Fruit fly (Drosophila melanogaster) whole organism, embryonic: ENCODE results near the gene fau.

ENCODE experiments used
- Antp ChIP-seq: fragments of 200-800 bp; sonication (Bioruptor generic); optimal IDR thresholded peaks from 3 replicates; lab custom pipeline; 2016; ENCODE audit warnings: missing biosample characterization, missing genetic modification characterization
- Atf-2 ChIP-seq: fragments of 200-800 bp; sonication (Bioruptor generic); optimal IDR thresholded peaks from 2 replicates; lab custom pipeline; 2016; ENCODE audit warnings: missing biosample characterization, missing genetic modification characterization
- Atf3 ChIP-seq: fragments of 200-800 bp; sonication (Bioruptor generic); optimal IDR thresholded peaks from 3 replicates; lab custom pipeline; 2016; ENCODE audit warnings: missing biosample characterization, missing genetic modification characterization
- Blimp-1 ChIP-seq: fragments of 200-800 bp; sonication (Bioruptor generic); optimal IDR thresholded peaks from 3 replicates; lab custom pipeline; 2018; ENCODE audit warnings: missing biosample characterization, missing genetic modification characterization, mild to moderate bottlenecking, moderate library complexity, missing genetic modification reagents
- CG10979 ChIP-seq: fragments of 200-800 bp; sonication (Bioruptor generic); optimal IDR thresholded peaks from 2 replicates; lab custom pipeline; 2018; ENCODE audit warnings: missing biosample characterization, mild to moderate bottlenecking, missing genetic modification characterization, moderate library complexity
- CG11398 ChIP-seq: fragments of 200-800 bp; sonication (Bioruptor generic); optimal IDR thresholded peaks from 2 replicates; lab custom pipeline; 2016; ENCODE audit warnings: missing biosample characterization, missing genetic modification characterization
- CG11723 ChIP-seq: fragments of 200-800 bp; sonication (Bioruptor generic); optimal IDR thresholded peaks from 2 replicates; lab custom pipeline; 2017; ENCODE audit warnings: missing biosample characterization, mild to moderate bottlenecking, missing genetic modification characterization
- CG12071 ChIP-seq: fragments of 200-800 bp; sonication (Bioruptor generic); optimal IDR thresholded peaks from 3 replicates; lab custom pipeline; 2018; ENCODE audit warnings: missing biosample characterization, mild to moderate bottlenecking, missing genetic modification characterization
- CG12104 ChIP-seq: fragments of 200-800 bp; sonication (Bioruptor generic); optimal IDR thresholded peaks from 3 replicates; lab custom pipeline; 2016; ENCODE audit warnings: missing biosample characterization, missing genetic modification characterization
- CG13424 ChIP-seq: fragments of 200-800 bp; sonication (Bioruptor generic); optimal IDR thresholded peaks from 2 replicates; lab custom pipeline; 2019; ENCODE audit warnings: missing biosample characterization, mild to moderate bottlenecking, missing genetic modification characterization, moderate library complexity
- CG13624 ChIP-seq: fragments of 200-800 bp; sonication (Bioruptor generic); optimal IDR thresholded peaks from 2 replicates; lab custom pipeline; 2016; ENCODE audit warnings: missing biosample characterization, missing genetic modification characterization
- CG14710 ChIP-seq: fragments of 200-800 bp; sonication (Bioruptor generic); optimal IDR thresholded peaks from 3 replicates; lab custom pipeline; 2019; ENCODE audit warnings: missing biosample characterization, mild to moderate bottlenecking, missing genetic modification characterization, moderate library complexity
- CG14860 ChIP-seq: fragments of 200-800 bp; sonication (Bioruptor generic); IDR thresholded peaks from 3 replicates; pipeline ENCODE4 v1.3.6; 2022; ENCODE audit warnings: missing biosample characterization, missing genetic modification characterization; ENCODE audit not compliant: partially characterized antibody
- CG15269 ChIP-seq: fragments of 200-800 bp; sonication (Bioruptor generic); optimal IDR thresholded peaks from 2 replicates; lab custom pipeline; 2018; ENCODE audit warnings: missing biosample characterization, mild to moderate bottlenecking, missing genetic modification characterization, moderate library complexity
- CG15479 ChIP-seq: fragments of 200-800 bp; sonication (Bioruptor generic); optimal IDR thresholded peaks from 3 replicates; lab custom pipeline; 2019; ENCODE audit warnings: missing biosample characterization, mild to moderate bottlenecking, missing genetic modification characterization, moderate library complexity
- CG16815 ChIP-seq: fragments of 200-800 bp; sonication (Bioruptor generic); optimal IDR thresholded peaks from 3 replicates; lab custom pipeline; 2017; ENCODE audit warnings: missing biosample characterization, mild to moderate bottlenecking, missing genetic modification characterization
- CG17829 ChIP-seq: fragments of 200-800 bp; optimal IDR thresholded peaks from 2 replicates; lab custom pipeline; 2019; ENCODE audit warnings: missing biosample characterization, mild to moderate bottlenecking, missing genetic modification characterization, moderate library complexity
- CG30403 ChIP-seq: fragments of 200-800 bp; sonication (Bioruptor generic); optimal IDR thresholded peaks from 3 replicates; lab custom pipeline; 2016; ENCODE audit warnings: missing biosample characterization, missing genetic modification characterization
- CG3065 ChIP-seq: fragments of 200-800 bp; sonication (Bioruptor generic); optimal IDR thresholded peaks from 2 replicates; lab custom pipeline; 2016; ENCODE audit warnings: missing biosample characterization, missing genetic modification characterization
- CG34224 ChIP-seq: fragments of 200-800 bp; sonication (Bioruptor generic); IDR thresholded peaks from 3 replicates; pipeline ENCODE4 v1.3.6; 2022; ENCODE audit warnings: missing biosample characterization, missing genetic modification characterization; ENCODE audit not compliant: partially characterized antibody
- CG4282 ChIP-seq: fragments of 200-800 bp; sonication (Bioruptor generic); optimal IDR thresholded peaks from 2 replicates; lab custom pipeline; 2016; ENCODE audit warnings: missing biosample characterization, missing genetic modification characterization
- CG6272 ChIP-seq: fragments of 200-800 bp; sonication (Bioruptor generic); IDR thresholded peaks from 2 replicates; pipeline ENCODE4 v1.3.6; 2022; ENCODE audit warnings: missing biosample characterization, missing genetic modification characterization
- CG6765 ChIP-seq: fragments of 200-800 bp; sonication (Bioruptor generic); optimal IDR thresholded peaks from 3 replicates; lab custom pipeline; 2017; ENCODE audit warnings: missing biosample characterization, mild to moderate bottlenecking, missing genetic modification characterization
- CG8765 ChIP-seq: fragments of 200-800 bp; sonication (Bioruptor generic); IDR thresholded peaks from 2 replicates; pipeline ENCODE4 v1.3.6; 2022; ENCODE audit warnings: missing biosample characterization, missing genetic modification characterization
- CkIIα-i1 ChIP-seq: fragments of 200-800 bp; sonication (Bioruptor generic); IDR thresholded peaks from 2 replicates; pipeline ENCODE4 v1.3.6; 2022; ENCODE audit warnings: missing biosample characterization, missing genetic modification characterization
- D19A ChIP-seq: fragments of 200-800 bp; optimal IDR thresholded peaks from 3 replicates; lab custom pipeline; 2019; ENCODE audit warnings: missing biosample characterization, mild to moderate bottlenecking, missing genetic modification characterization, moderate library complexity
- Dfd ChIP-seq, 2 experiments: fragments of >200 bp; optimal IDR thresholded peaks; 2 replicates each; lab custom pipeline; 2017; ENCODE audit warnings: missing biosample characterization in 2 of 2, missing genetic modification characterization in 2 of 2
- HLH54F ChIP-seq: fragments of 200-800 bp; sonication (Bioruptor generic); optimal IDR thresholded peaks from 3 replicates; lab custom pipeline; 2016; ENCODE audit warnings: missing biosample characterization, missing genetic modification characterization
- Oli ChIP-seq: fragments of 200-800 bp; sonication (Bioruptor generic); optimal IDR thresholded peaks from 2 replicates; lab custom pipeline; 2018; ENCODE audit warnings: missing biosample characterization, mild to moderate bottlenecking, missing genetic modification characterization, moderate library complexity
- Pdp1 ChIP-seq, 2 experiments: fragments of 200-800 bp; sonication (Bioruptor generic); optimal IDR thresholded peaks; 3 replicates each; lab custom pipeline; 2016; ENCODE audit warnings: missing biosample characterization in 2 of 2, missing genetic modification characterization in 2 of 2, mild to moderate bottlenecking in 1 of 2, moderate library complexity in 1 of 2
- Ptx1 ChIP-seq: fragments of 200-800 bp; sonication (Bioruptor generic); IDR thresholded peaks from 2 replicates; pipeline ENCODE4 v1.3.6; 2022; ENCODE audit warnings: missing biosample characterization, missing genetic modification characterization
- Sox102F ChIP-seq: fragments of 200-800 bp; sonication (Bioruptor generic); optimal IDR thresholded peaks from 2 replicates; lab custom pipeline; 2018; ENCODE audit warnings: missing biosample characterization, mild to moderate bottlenecking, missing genetic modification characterization, moderate library complexity
- Taf1 ChIP-seq: fragments of 200-800 bp; sonication (Bioruptor generic); IDR thresholded peaks from 2 replicates; pipeline ENCODE4 v1.3.6; 2022; ENCODE audit warnings: missing biosample characterization, missing genetic modification characterization
- crc ChIP-seq: fragments of 200-800 bp; sonication (Bioruptor generic); optimal IDR thresholded peaks from 2 replicates; lab custom pipeline; 2016; ENCODE audit warnings: missing biosample characterization, missing genetic modification characterization
- esg ChIP-seq: fragments of 200-800 bp; sonication (Bioruptor generic); conservative IDR thresholded peaks from 2 replicates; pipeline ENCODE4 v1.3.6; 2022; ENCODE audit warnings: missing biosample characterization, missing genetic modification characterization
- grau ChIP-seq: fragments of 200-800 bp; optimal IDR thresholded peaks from 3 replicates; lab custom pipeline; 2019; ENCODE audit warnings: missing biosample characterization, mild to moderate bottlenecking, missing genetic modification characterization, moderate library complexity
- h ChIP-seq: fragments of >200 bp; optimal IDR thresholded peaks from 2 replicates; lab custom pipeline; 2017
- inv ChIP-seq: fragments of 200-800 bp; sonication (Bioruptor generic); IDR thresholded peaks from 2 replicates; pipeline ENCODE4 v1.3.6; 2022; ENCODE audit warnings: missing biosample characterization, missing genetic modification characterization; ENCODE audit not compliant: partially characterized antibody
- klu ChIP-seq: fragments of 200-800 bp; sonication (Bioruptor generic); IDR thresholded peaks from 2 replicates; pipeline ENCODE4 v1.3.6; 2022; ENCODE audit warnings: missing biosample characterization, missing genetic modification characterization
- odd ChIP-seq: fragments of 200-800 bp; sonication (Bioruptor generic); optimal IDR thresholded peaks from 2 replicates; lab custom pipeline; 2017; ENCODE audit warnings: missing biosample characterization, mild to moderate bottlenecking, missing genetic modification characterization
- pros ChIP-seq: fragments of 200-800 bp; sonication (Bioruptor generic); optimal IDR thresholded peaks from 3 replicates; lab custom pipeline; 2019; ENCODE audit warnings: missing biosample characterization, mild to moderate bottlenecking, missing genetic modification characterization, moderate library complexity
- ranshi ChIP-seq: fragments of 200-800 bp; sonication (Bioruptor generic); IDR thresholded peaks from 2 replicates; pipeline ENCODE4 v1.3.6; 2022; ENCODE audit warnings: missing biosample characterization, missing genetic modification characterization
- rib ChIP-seq: fragments of 200-800 bp; sonication (Bioruptor generic); IDR thresholded peaks from 2 replicates; pipeline ENCODE4 v1.3.6; 2022; ENCODE audit warnings: missing biosample characterization, missing genetic modification characterization
- scrt ChIP-seq: fragments of 200-800 bp; sonication (Bioruptor generic); optimal IDR thresholded peaks from 2 replicates; lab custom pipeline; 2018; ENCODE audit warnings: missing biosample characterization, mild to moderate bottlenecking, missing genetic modification characterization, moderate library complexity
- sens-2 ChIP-seq: fragments of 200-800 bp; sonication (Bioruptor generic); IDR thresholded peaks from 2 replicates; pipeline ENCODE4 v1.3.6; 2022; ENCODE audit warnings: missing biosample characterization, missing genetic modification characterization
- sisA ChIP-seq: fragments of 200-800 bp; sonication (Bioruptor generic); IDR thresholded peaks from 2 replicates; pipeline ENCODE4 v1.3.6; 2022; ENCODE audit warnings: missing biosample characterization, missing genetic modification characterization
- slp2 ChIP-seq: fragments of 200-800 bp; sonication (Bioruptor generic); optimal IDR thresholded peaks from 2 replicates; lab custom pipeline; 2016; ENCODE audit warnings: missing biosample characterization, missing genetic modification characterization
- tx ChIP-seq: fragments of 200-800 bp; sonication (Bioruptor generic); optimal IDR thresholded peaks from 2 replicates; lab custom pipeline; 2016; ENCODE audit warnings: missing biosample characterization, missing genetic modification characterization
- unc-4 ChIP-seq: fragments of 200-800 bp; sonication (Bioruptor generic); IDR thresholded peaks from 2 replicates; pipeline ENCODE4 v1.3.6; 2022; ENCODE audit warnings: missing biosample characterization, missing genetic modification characterization; ENCODE audit not compliant: partially characterized antibody
- vvl ChIP-seq: fragments of 200-800 bp; sonication (Bioruptor generic); IDR thresholded peaks from 2 replicates; pipeline ENCODE4 v1.3.6; 2022; ENCODE audit warnings: missing biosample characterization, missing genetic modification characterization
- zfh2 ChIP-seq: fragments of 200-800 bp; sonication (Bioruptor generic); optimal IDR thresholded peaks from 2 replicates; lab custom pipeline; 2016; ENCODE audit warnings: missing biosample characterization, missing genetic modification characterization

Gene fau

dm6 chr3R:10784058-10784499, 6.9 kb upstream of the fau start, which contains the start of the genes mRpL37 and Rbp1 (continued):
- peak; percentile 67 for TF ChIP-seq zfh2 (GFP tag; lab: Kevin White, UChicago)
- no peak for TF ChIP-seq CG15269 (tag; lab: Kevin White, UChicago)
- TF ChIP-seq Pdp1 (GFP tag; optimal IDR thresholded peaks at IDR 0.05; lab: Kevin White, UChicago) = peak; percentile 82 to 89
- TF ChIP-seq CG10979 (tag; lab: Kevin White, UChicago) = peak; percentile 63
- peak; percentile 93 for TF ChIP-seq CG14710 (tag; lab: Kevin White, UChicago)
- peak; percentile 95 for TF ChIP-seq CG14860 (GFP tag; lab: Robert Waterston, UW)
- peak; percentile 73 for TF ChIP-seq Sox102F
- no peak for TF ChIP-seq tx (GFP tag; lab: Kevin White, UChicago)
- TF ChIP-seq CG12104 (GFP tag; lab: Kevin White, UChicago) = peak; percentile 50
- peak; percentile 94 for TF ChIP-seq unc-4 (GFP tag; lab: Robert Waterston, UW)
- TF ChIP-seq crc (GFP tag; lab: Kevin White, UChicago) = no peak
- no peak for TF ChIP-seq CG11398 (GFP tag; lab: Kevin White, UChicago)
- TF ChIP-seq Ptx1 (GFP tag; lab: Robert Waterston, UW) = peak; percentile 91
- TF ChIP-seq CG15479 (GFP tag; lab: Kevin White, UChicago) = no peak
- TF ChIP-seq ranshi (GFP tag; lab: Robert Waterston, UW) = peak; percentile 66; the same call in 1 of the 2 replicates
- peak; percentile 19 for TF ChIP-seq CG11723 (GFP tag; lab: Kevin White, UChicago)
- no peak for TF ChIP-seq CG12071 (GFP tag; lab: Kevin White, UChicago)
- peak; percentile 70 for TF ChIP-seq klu (GFP tag; lab: Robert Waterston, UW)
- peak; percentile 87 for TF ChIP-seq CG13424 (tag; lab: Kevin White, UChicago)
- TF ChIP-seq D19A (tag; lab: Kevin White, UChicago) = no peak
- no peak for TF ChIP-seq h (lab: Kevin White, UChicago)
- peak; percentile 63; the same call in 1 of the 2 replicates for TF ChIP-seq Taf1 (GFP tag; lab: Robert Waterston, UW)
- TF ChIP-seq CG30403 (GFP tag; lab: Kevin White, UChicago) = peak; percentile 91
- peak; percentile 23 for TF ChIP-seq CG3065 (GFP tag; lab: Kevin White, UChicago)
- TF ChIP-seq CkIIα-i1 = no peak
- TF ChIP-seq sens-2 (GFP tag; lab: Robert Waterston, UW) = no peak
- peak; percentile 47 for TF ChIP-seq esg (GFP tag; lab: Robert Waterston, UW)
- TF ChIP-seq odd (GFP tag; lab: Kevin White, UChicago) = no peak
- no peak for TF ChIP-seq CG4282 (GFP tag; lab: Kevin White, UChicago)
- TF ChIP-seq sisA (GFP tag; lab: Robert Waterston, UW) = peak; percentile 86
- TF ChIP-seq inv (GFP tag; lab: Robert Waterston, UW) = peak; percentile 92
- peak; percentile 79 for TF ChIP-seq CG16815 (GFP tag; lab: Kevin White, UChicago)
- TF ChIP-seq rib = no peak
- TF ChIP-seq Antp (GFP tag; lab: Kevin White, UChicago) = peak; percentile 61
- TF ChIP-seq slp2 (GFP tag; lab: Kevin White, UChicago) = peak; percentile 21
- TF ChIP-seq CG17829 = peak; percentile 89
- TF ChIP-seq HLH54F (GFP tag; lab: Kevin White, UChicago) = peak; percentile 66
- no peak for TF ChIP-seq scrt (GFP tag; lab: Kevin White, UChicago)
- peak; percentile 66 for TF ChIP-seq Oli (tag; lab: Kevin White, UChicago)
- no peak for TF ChIP-seq pros (GFP tag; lab: Kevin White, UChicago)
- TF ChIP-seq Atf-2 (GFP tag; lab: Kevin White, UChicago) = peak; percentile 48
- TF ChIP-seq Atf3 (GFP tag; lab: Kevin White, UChicago) = no peak
- TF ChIP-seq CG6765 (GFP tag; lab: Kevin White, UChicago) = peak; percentile 29
- peak; percentile 79 for TF ChIP-seq CG34224 (GFP tag; lab: Robert Waterston, UW)
- peak; percentile 84 for TF ChIP-seq CG8765 (GFP tag; lab: Robert Waterston, UW)
- TF ChIP-seq grau (tag; lab: Kevin White, UChicago) = peak; percentile 84
- TF ChIP-seq CG6272 (GFP tag; lab: Robert Waterston, UW) = peak; percentile 87
- peak; percentile 33 for TF ChIP-seq CG13624 (GFP tag; lab: Kevin White, UChicago)
- peak in 1 of 2 experiments; percentile 16 for TF ChIP-seq Dfd (GFP tag; optimal IDR thresholded peaks at IDR 0.05; lab: Kevin White, UChicago)
- no peak; the same call in 1 of the 2 replicates for TF ChIP-seq vvl
- TF ChIP-seq Blimp-1 (GFP tag; lab: Kevin White, UChicago) = no peak
